Worm (Caenorhabditis elegans) whole organism, L2 larva: Measurements from ENCODE around the gene swd-2.2.

Experiments used
- C34F6.9 ChIP-seq: fragments of 150-350 bp; optimal IDR thresholded peaks from 2 replicates; lab custom pipeline; 2014; ENCODE audit warnings: missing biosample characterization, missing genetic modification characterization
- F13H6.1 ChIP-seq: sonication (generic microtip); optimal IDR thresholded peaks from 2 replicates; lab custom pipeline; 2016; ENCODE audit warnings: missing genetic modification characterization, missing compliant biosample characterization
- R02D3.7 ChIP-seq: fragments of 150-350 bp; optimal IDR thresholded peaks from 2 replicates; lab custom pipeline; 2014; ENCODE audit warnings: missing biosample characterization, missing genetic modification characterization
- ama-1 ChIP-seq: fragments of 150-350 bp; optimal IDR thresholded peaks from 2 replicates; lab custom pipeline; 2018; ENCODE audit warnings: inconsistent platforms
- ceh-16 ChIP-seq: fragments of 150-350 bp; optimal IDR thresholded peaks from 2 replicates; lab custom pipeline; 2014; ENCODE audit warnings: missing biosample characterization, missing genetic modification characterization
- ceh-82 ChIP-seq: fragments of 150-350 bp; optimal IDR thresholded peaks from 2 replicates; lab custom pipeline; 2014; ENCODE audit warnings: missing biosample characterization, missing genetic modification characterization
- crh-2 ChIP-seq: sonication (generic microtip); optimal IDR thresholded peaks from 2 replicates; lab custom pipeline; 2017; ENCODE audit warnings: missing biosample characterization, missing genetic modification characterization
- egl-27 ChIP-seq: sonication (generic microtip); optimal IDR thresholded peaks from 3 replicates; lab custom pipeline; 2017; ENCODE audit warnings: missing biosample characterization, missing genetic modification reagents, missing genetic modification characterization
- elt-1 ChIP-seq: fragments of 150-350 bp; optimal IDR thresholded peaks from 2 replicates; lab custom pipeline; 2014; ENCODE audit warnings: missing biosample characterization, missing genetic modification characterization
- fos-1 ChIP-seq: fragments of 150-350 bp; optimal IDR thresholded peaks from 2 replicates; lab custom pipeline; 2014; ENCODE audit warnings: missing biosample characterization, missing genetic modification characterization
- lin-13 ChIP-seq: fragments of 150-350 bp; optimal IDR thresholded peaks from 2 replicates; lab custom pipeline; 2014; ENCODE audit warnings: missing biosample characterization, missing genetic modification reagents, missing genetic modification characterization
- mbf-1 ChIP-seq: sonication (generic microtip); optimal IDR thresholded peaks from 2 replicates; lab custom pipeline; 2017; ENCODE audit warnings: missing biosample characterization, missing genetic modification characterization
- mdl-1 ChIP-seq, 2 experiments: fragments of 150-350 bp in 1 of 2; sonication (generic microtip) in 1 of 2; optimal IDR thresholded peaks; 2 replicates each; lab custom pipeline; 2017; ENCODE audit warnings: missing biosample characterization in 2 of 2, missing genetic modification characterization in 2 of 2
- nhr-10 ChIP-seq: sonication (generic microtip); optimal IDR thresholded peaks from 2 replicates; lab custom pipeline; 2017; ENCODE audit warnings: missing biosample characterization, missing genetic modification characterization
- nhr-11 ChIP-seq: fragments of 150-350 bp; optimal IDR thresholded peaks from 2 replicates; lab custom pipeline; 2014; ENCODE audit warnings: missing biosample characterization, missing genetic modification characterization
- nhr-12 ChIP-seq: fragments of 150-350 bp; optimal IDR thresholded peaks from 2 replicates; lab custom pipeline; 2014; ENCODE audit warnings: missing biosample characterization, missing genetic modification characterization
- nhr-129 ChIP-seq: fragments of 150-350 bp; optimal IDR thresholded peaks from 2 replicates; lab custom pipeline; 2014; ENCODE audit warnings: missing biosample characterization, missing genetic modification characterization
- nhr-23 ChIP-seq: fragments of 150-350 bp; optimal IDR thresholded peaks from 2 replicates; lab custom pipeline; 2014; ENCODE audit warnings: missing biosample characterization, missing genetic modification reagents, missing genetic modification characterization
- nhr-6 ChIP-seq: fragments of 150-350 bp; optimal IDR thresholded peaks from 2 replicates; lab custom pipeline; 2014; ENCODE audit warnings: missing biosample characterization, missing genetic modification characterization
- nhr-77 ChIP-seq: fragments of 150-350 bp; optimal IDR thresholded peaks from 2 replicates; lab custom pipeline; 2014; ENCODE audit warnings: missing biosample characterization, missing genetic modification characterization
- peb-1 ChIP-seq: fragments of 150-350 bp; optimal IDR thresholded peaks from 2 replicates; lab custom pipeline; 2014; ENCODE audit warnings: missing biosample characterization, missing genetic modification characterization
- skn-1 ChIP-seq: sonication (generic microtip); optimal IDR thresholded peaks from 2 replicates; lab custom pipeline; 2017; ENCODE audit warnings: missing biosample characterization, missing genetic modification characterization
- sma-3 ChIP-seq: sonication (generic microtip); optimal IDR thresholded peaks from 2 replicates; lab custom pipeline; 2016; ENCODE audit warnings: missing genetic modification reagents, missing genetic modification characterization, missing compliant biosample characterization
- sma-9 ChIP-seq, 2 experiments: fragments of 150-350 bp in 1 of 2; sonication (generic microtip) in 1 of 2; optimal IDR thresholded peaks; 2 replicates each; lab custom pipeline; 2014 to 2016; ENCODE audit warnings: missing genetic modification characterization in 2 of 2, mild to moderate bottlenecking in 1 of 2, missing biosample characterization in 1 of 2, missing compliant biosample characterization in 1 of 2, missing genetic modification reagents in 1 of 2, moderate library complexity in 1 of 2
- snpc-4 ChIP-seq: fragments of 150-350 bp; optimal IDR thresholded peaks from 2 replicates; lab custom pipeline; 2014; ENCODE audit warnings: missing biosample characterization, missing genetic modification characterization
- unc-55 ChIP-seq: fragments of 150-350 bp; sonication (generic microtip); optimal IDR thresholded peaks from 3 replicates; lab custom pipeline; 2014; ENCODE audit warnings: missing biosample characterization, missing genetic modification reagents, missing genetic modification characterization
- unc-62 ChIP-seq: fragments of 150-350 bp; optimal IDR thresholded peaks from 2 replicates; lab custom pipeline; 2014; ENCODE audit warnings: missing biosample characterization, missing genetic modification reagents, missing genetic modification characterization
- zag-1 ChIP-seq: fragments of 150-350 bp; optimal IDR thresholded peaks from 2 replicates; lab custom pipeline; 2014; ENCODE audit warnings: missing biosample characterization, missing genetic modification characterization

The swd-2.2 gene

DNA sequence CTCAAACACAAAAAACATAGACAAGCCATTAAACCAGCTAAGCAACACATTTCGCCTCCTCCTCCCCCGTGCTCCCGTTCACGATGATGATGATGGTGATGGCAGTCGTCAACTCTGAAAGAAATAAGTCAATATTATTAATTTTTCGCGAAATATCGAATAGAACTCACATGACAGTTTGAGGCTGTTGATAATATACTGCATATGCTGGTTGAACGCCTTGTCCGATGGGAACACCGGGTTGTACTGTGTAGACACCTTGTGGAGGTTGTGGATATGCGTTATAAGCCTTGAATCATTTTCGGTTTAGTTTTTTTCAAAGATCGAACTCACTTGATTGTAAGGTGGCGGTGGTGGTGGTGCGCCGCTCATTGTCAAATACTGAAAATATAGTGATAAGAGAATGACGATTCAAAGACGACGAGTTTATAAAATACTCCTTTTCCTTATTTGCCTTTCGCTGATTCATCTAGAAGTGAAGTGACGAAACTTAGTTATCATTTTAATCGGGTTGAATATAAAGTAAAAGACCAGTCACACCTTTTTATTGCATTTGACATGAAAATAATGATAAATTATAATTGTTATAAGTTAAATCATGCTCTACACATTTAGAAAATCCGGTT, 17.7 kb downstream of the swd-2.2 start, which contains the start of gene C33H5.13:
Gene C33H5.13, minus strand, starts transcription at position 443 of the 626 bp plus-strand sequence.
- TF ChIP-seq fos-1 (peak; percentile 97), unc-62 (GFP tag; lab: Kevin White, UChicago) (no peak), nhr-129 (tag; lab: Kevin White, UChicago) (peak; percentile 7), unc-55 (GFP tag; lab: Kevin White, UChicago) (no peak), sma-9 (GFP tag; optimal IDR thresholded peaks at IDR 0.05; lab: Kevin White, UChicago) (peak; percentile 13), sma-9 (tag; optimal IDR thresholded peaks at IDR 0.05; lab: Kevin White, UChicago) (no peak), crh-2 (tag; lab: Kevin White, UChicago) (peak; percentile 32), skn-1 (tag; lab: Kevin White, UChicago) (peak; percentile 35), snpc-4 (no peak)

ce11 chrIV:7794709-7795108, 20.5 kb downstream of the swd-2.2 start, which contains the start of gene ntp-1:
Gene ntp-1, minus strand, starts transcription at chrIV:7794809.
- TF ChIP-seq nhr-11 (tag; lab: Kevin White, UChicago): no peak
- no peak for TF ChIP-seq elt-1 (tag; lab: Kevin White, UChicago)
- TF ChIP-seq nhr-12 (tag; lab: Kevin White, UChicago): no peak
- no peak for TF ChIP-seq crh-2 (tag; lab: Kevin White, UChicago)
- no peak for TF ChIP-seq snpc-4
- TF ChIP-seq nhr-10 (tag; lab: Kevin White, UChicago): no peak
- TF ChIP-seq unc-55 (GFP tag; lab: Kevin White, UChicago): no peak
- TF ChIP-seq fos-1: no peak
- no peak for TF ChIP-seq ceh-82
- no peak for TF ChIP-seq lin-13 (GFP tag; lab: Kevin White, UChicago)
- TF ChIP-seq C34F6.9 (tag; lab: Kevin White, UChicago): no peak
- no peak for TF ChIP-seq egl-27 (tag; lab: Kevin White, UChicago)
- TF ChIP-seq, all 48 proteins: peak for 0

- no peak for TF ChIP-seq lin-13 (GFP tag; lab: Kevin White, UChicago)
- no peak for TF ChIP-seq R02D3.7 (tag; lab: Kevin White, UChicago)
- no peak for TF ChIP-seq fos-1
- no peak for TF ChIP-seq nhr-12 (tag; lab: Kevin White, UChicago)
- no peak for TF ChIP-seq nhr-77 (tag; lab: Kevin White, UChicago)
- no peak for TF ChIP-seq snpc-4
- no peak for TF ChIP-seq F13H6.1
- no peak for TF ChIP-seq sma-3 (GFP tag; lab: Kevin White, UChicago)
- no peak for TF ChIP-seq nhr-11 (tag; lab: Kevin White, UChicago)
- TF ChIP-seq sma-9 (GFP tag; optimal IDR thresholded peaks at IDR 0.05; lab: Kevin White, UChicago): no peak
- no peak for TF ChIP-seq sma-9 (tag; optimal IDR thresholded peaks at IDR 0.05; lab: Kevin White, UChicago)
- no peak for TF ChIP-seq ama-1 (lab: Kevin White, UChicago)
- TF ChIP-seq mbf-1 (tag; lab: Kevin White, UChicago): no peak
- no peak for TF ChIP-seq unc-62 (GFP tag; lab: Kevin White, UChicago)
- TF ChIP-seq zag-1 (tag; lab: Kevin White, UChicago): no peak
- no peak for TF ChIP-seq nhr-10 (tag; lab: Kevin White, UChicago)
- TF ChIP-seq nhr-23 (tag; lab: Kevin White, UChicago): no peak
- no peak for TF ChIP-seq nhr-6 (tag; lab: Kevin White, UChicago)
Measured at ce11 chrIV:7796432-7797113, 22.4 kb downstream of the swd-2.2 start, which contains the start of gene sgo-1. Gene sgo-1, minus strand, starts transcription at chrIV:7796482.

DNA sequence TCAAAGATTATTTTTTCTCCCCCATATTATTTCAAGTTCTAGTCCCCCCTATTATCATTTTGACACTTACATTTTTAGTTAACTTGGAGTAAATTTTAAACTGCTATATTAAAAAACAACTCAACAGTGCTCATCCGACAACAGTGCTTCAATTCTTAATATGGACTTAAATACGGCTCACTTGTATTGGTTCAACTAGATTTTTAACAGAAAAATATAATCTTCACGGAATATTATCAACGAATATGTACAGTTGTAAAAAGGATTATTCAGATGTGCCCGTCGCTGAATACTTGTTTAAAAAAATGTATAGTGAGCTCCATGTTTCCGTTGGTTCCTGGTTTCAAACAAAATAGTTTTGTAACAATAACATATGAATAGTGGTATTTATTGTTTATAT, 26.1 kb downstream of the swd-2.2 start:
- TF ChIP-seq fos-1 (no peak), nhr-10 (tag; lab: Kevin White, UChicago) (no peak)

DNA sequence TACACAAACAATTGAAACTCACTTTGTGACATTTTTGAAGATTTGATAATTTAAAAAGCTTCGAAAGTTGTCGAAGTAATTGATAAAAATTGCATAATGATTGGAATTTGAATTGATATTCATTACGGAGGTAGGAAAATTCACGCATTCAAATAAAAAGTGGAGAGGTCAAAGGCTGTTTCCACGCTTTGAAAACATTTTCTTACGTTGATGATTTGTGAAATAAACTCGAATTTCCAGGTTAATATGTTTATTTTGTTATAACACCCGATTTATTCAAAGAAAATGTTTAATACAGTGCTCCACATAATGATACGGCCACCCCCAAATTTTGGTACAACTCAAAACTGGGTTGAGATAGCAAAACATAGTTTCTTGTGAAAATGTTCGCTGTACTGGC, 29.0 kb downstream of the swd-2.2 start, which contains the start of gene C33H5.16:
Gene C33H5.16, minus strand, starts transcription at position 101 of the 400 bp plus-strand sequence.
- TF ChIP-seq peb-1 (no peak), unc-62 (GFP tag; lab: Kevin White, UChicago) (no peak), elt-1 (tag; lab: Kevin White, UChicago) (no peak), fos-1 (no peak)

ce11 chrIV:7804740-7805139, 30.5 kb downstream of the swd-2.2 start, which contains the start of gene C33H5.2:
Gene C33H5.2, plus strand, starts transcription at chrIV:7805040.
- no peak for TF ChIP-seq peb-1
- TF ChIP-seq mdl-1 (tag; optimal IDR thresholded peaks at IDR 0.05; lab: Kevin White, UChicago): no peak
- no peak for TF ChIP-seq ceh-16 (tag; lab: Kevin White, UChicago)
- TF ChIP-seq egl-27 (tag; lab: Kevin White, UChicago): no peak
